Fruit fly (Drosophila melanogaster) whole organism, prepupa: ENCODE measurements around the gene stg.

Experiments used
- CG10669 ChIP-seq: fragments of 200-800 bp; sonication (Bioruptor generic); optimal IDR thresholded peaks from 3 replicates; lab custom pipeline; 2018; ENCODE audit warnings: missing biosample characterization, mild to moderate bottlenecking, missing genetic modification characterization, moderate library complexity
- CG11762 ChIP-seq: fragments of 200-800 bp; sonication (Bioruptor generic); optimal IDR thresholded peaks from 3 replicates; lab custom pipeline; 2016; ENCODE audit warnings: missing biosample characterization, missing genetic modification characterization; ENCODE audit not compliant: insufficient read depth
- CG16779 ChIP-seq: fragments of 200-800 bp; sonication (Bioruptor generic); optimal IDR thresholded peaks from 3 replicates; lab custom pipeline; 2017; ENCODE audit warnings: missing biosample characterization, mild to moderate bottlenecking, missing genetic modification characterization
- CG3032 ChIP-seq: fragments of 200-800 bp; optimal IDR thresholded peaks from 2 replicates; lab custom pipeline; 2019; ENCODE audit warnings: missing biosample characterization, mild to moderate bottlenecking, missing genetic modification characterization, moderate library complexity
- CG32006 ChIP-seq: fragments of 200-800 bp; sonication (Bioruptor generic); optimal IDR thresholded peaks from 3 replicates; lab custom pipeline; 2017; ENCODE audit warnings: missing biosample characterization, mild to moderate bottlenecking, missing genetic modification characterization
- CG3919 ChIP-seq: fragments of 200-800 bp; sonication (Bioruptor generic); optimal IDR thresholded peaks from 3 replicates; lab custom pipeline; 2016; ENCODE audit warnings: missing biosample characterization, missing genetic modification characterization
- CG4318 ChIP-seq: fragments of 200-800 bp; sonication (Bioruptor generic); optimal IDR thresholded peaks from 3 replicates; lab custom pipeline; 2017; ENCODE audit warnings: missing biosample characterization, mild to moderate bottlenecking, missing genetic modification characterization
- CG6163 ChIP-seq: fragments of 200-800 bp; sonication (Bioruptor generic); IDR thresholded peaks from 3 replicates; pipeline ENCODE4 v1.3.6; 2022; ENCODE audit warnings: missing biosample characterization, missing genetic modification characterization
- CG6808 ChIP-seq: fragments of 200-800 bp; sonication (Bioruptor generic); optimal IDR thresholded peaks from 3 replicates; lab custom pipeline; 2017; ENCODE audit warnings: missing biosample characterization, missing genetic modification characterization, mild to moderate bottlenecking, moderate library complexity, missing genetic modification reagents
- CG6854 ChIP-seq: fragments of 200-800 bp; sonication (Bioruptor generic); optimal IDR thresholded peaks from 2 replicates; lab custom pipeline; 2017; ENCODE audit warnings: missing biosample characterization, mild to moderate bottlenecking, missing genetic modification characterization
- CG8119 ChIP-seq: fragments of 200-800 bp; sonication (Bioruptor generic); IDR thresholded peaks from 3 replicates; pipeline ENCODE4 v1.3.6; 2022; ENCODE audit warnings: missing biosample characterization, missing genetic modification characterization
- CG8632 ChIP-seq: fragments of 200-800 bp; sonication (Bioruptor generic); optimal IDR thresholded peaks from 3 replicates; lab custom pipeline; 2016; ENCODE audit warnings: missing biosample characterization, missing genetic modification characterization
- Eip75B ChIP-seq: fragments of 200-800 bp; sonication (Bioruptor generic); optimal IDR thresholded peaks from 3 replicates; lab custom pipeline; 2016; ENCODE audit warnings: missing biosample characterization, missing genetic modification characterization
- Eip78C ChIP-seq: fragments of 200-800 bp; sonication (Bioruptor generic); peaks from one replicate; lab custom pipeline; 2016; ENCODE audit warnings: missing biosample characterization, missing genetic modification characterization
- Ets96B ChIP-seq: fragments of 200-800 bp; optimal IDR thresholded peaks from 2 replicates; lab custom pipeline; 2019; ENCODE audit warnings: missing biosample characterization, mild to moderate bottlenecking, missing genetic modification characterization, moderate library complexity
- Gug ChIP-seq: fragments of 200-800 bp; sonication (Bioruptor generic); IDR thresholded peaks from 2 replicates; pipeline ENCODE4 v1.3.6; 2022; ENCODE audit warnings: missing biosample characterization, missing genetic modification characterization
- Hr38 ChIP-seq: sonication (Bioruptor generic); optimal IDR thresholded peaks from 2 replicates; lab custom pipeline; 2016; ENCODE audit warnings: missing biosample characterization, missing genetic modification characterization
- Hr39 ChIP-seq: fragments of 200-800 bp; sonication (Bioruptor generic); optimal IDR thresholded peaks from 2 replicates; lab custom pipeline; 2016; ENCODE audit warnings: missing biosample characterization, missing genetic modification characterization
- Hr4 ChIP-seq: fragments of 200-800 bp; sonication (Bioruptor generic); optimal IDR thresholded peaks from 3 replicates; lab custom pipeline; 2016; ENCODE audit warnings: missing biosample characterization, missing genetic modification characterization
- Lpt ChIP-seq: fragments of 200-800 bp; sonication (Bioruptor generic); optimal IDR thresholded peaks from 3 replicates; lab custom pipeline; 2016; ENCODE audit warnings: missing biosample characterization, missing genetic modification characterization
- Smox ChIP-seq: fragments of 200-800 bp; sonication (Bioruptor generic); optimal IDR thresholded peaks from 3 replicates; lab custom pipeline; 2016; ENCODE audit warnings: missing biosample characterization, missing genetic modification characterization
- Sox15 ChIP-seq: fragments of 200-800 bp; sonication (Bioruptor generic); optimal IDR thresholded peaks from 3 replicates; lab custom pipeline; 2016; ENCODE audit warnings: missing biosample characterization, missing genetic modification characterization
- achi ChIP-seq: fragments of 200-800 bp; sonication (Bioruptor generic); optimal IDR thresholded peaks from 3 replicates; lab custom pipeline; 2016; ENCODE audit warnings: missing biosample characterization, missing genetic modification characterization
- acj6 ChIP-seq: fragments of 200-800 bp; sonication (Bioruptor generic); optimal IDR thresholded peaks from 3 replicates; lab custom pipeline; 2016; ENCODE audit warnings: missing biosample characterization, missing genetic modification characterization
- dac ChIP-seq: fragments of 200-800 bp; sonication (Bioruptor generic); optimal IDR thresholded peaks from 2 replicates; lab custom pipeline; 2017; ENCODE audit warnings: missing biosample characterization, mild to moderate bottlenecking, missing genetic modification characterization
- dsx ChIP-seq: fragments of 200-800 bp; optimal IDR thresholded peaks from 3 replicates; lab custom pipeline; 2019; ENCODE audit warnings: missing biosample characterization, mild to moderate bottlenecking, missing genetic modification characterization, moderate library complexity; ENCODE audit not compliant: poor library complexity, severe bottlenecking
- eg ChIP-seq: fragments of 200-800 bp; sonication (Bioruptor generic); IDR thresholded peaks from 3 replicates; pipeline ENCODE4 v1.3.6; 2022; ENCODE audit warnings: missing biosample characterization, missing genetic modification characterization
- esn ChIP-seq: fragments of 200-800 bp; sonication (Bioruptor generic); optimal IDR thresholded peaks from 2 replicates; lab custom pipeline; 2016; ENCODE audit warnings: missing biosample characterization, mild to moderate bottlenecking, missing genetic modification characterization, moderate library complexity
- fd59A ChIP-seq: fragments of 200-800 bp; sonication (Bioruptor generic); optimal IDR thresholded peaks from 2 replicates; lab custom pipeline; 2017; ENCODE audit warnings: missing biosample characterization, mild to moderate bottlenecking, missing genetic modification characterization, missing genetic modification reagents
- fkh ChIP-seq: fragments of 200-800 bp; sonication (Bioruptor generic); optimal IDR thresholded peaks from 3 replicates; lab custom pipeline; 2017; ENCODE audit warnings: missing biosample characterization, mild to moderate bottlenecking, missing genetic modification characterization, moderate library complexity
- net ChIP-seq: fragments of 200-800 bp; sonication (Bioruptor generic); optimal IDR thresholded peaks from 3 replicates; lab custom pipeline; 2016; ENCODE audit warnings: missing biosample characterization, missing genetic modification characterization
- pdm3 ChIP-seq: fragments of 200-800 bp; sonication (Bioruptor generic); optimal IDR thresholded peaks from 3 replicates; lab custom pipeline; 2016; ENCODE audit warnings: missing biosample characterization, missing genetic modification characterization
- spab ChIP-seq: fragments of 200-800 bp; sonication (Bioruptor generic); optimal IDR thresholded peaks from 2 replicates; lab custom pipeline; 2017; ENCODE audit warnings: missing biosample characterization, mild to moderate bottlenecking, missing genetic modification characterization, missing genetic modification reagents
- ss ChIP-seq, 2 experiments: fragments of 200-800 bp; sonication (Bioruptor generic); optimal IDR thresholded peaks; 2 replicates in 1 of 2; 3 replicates in 1 of 2; lab custom pipeline; 2017 to 2018; ENCODE audit warnings: mild to moderate bottlenecking in 2 of 2, missing biosample characterization in 2 of 2, missing genetic modification characterization in 2 of 2, moderate library complexity in 1 of 2
- svp ChIP-seq: fragments of 200-800 bp; sonication (Bioruptor generic); peaks from one replicate; lab custom pipeline; 2016; ENCODE audit warnings: missing biosample characterization, missing genetic modification characterization
- vri ChIP-seq: fragments of 200-800 bp; sonication (Bioruptor generic); optimal IDR thresholded peaks from 3 replicates; lab custom pipeline; 2016; ENCODE audit warnings: missing biosample characterization, mild to moderate bottlenecking, missing genetic modification characterization

The stg gene

DNA sequence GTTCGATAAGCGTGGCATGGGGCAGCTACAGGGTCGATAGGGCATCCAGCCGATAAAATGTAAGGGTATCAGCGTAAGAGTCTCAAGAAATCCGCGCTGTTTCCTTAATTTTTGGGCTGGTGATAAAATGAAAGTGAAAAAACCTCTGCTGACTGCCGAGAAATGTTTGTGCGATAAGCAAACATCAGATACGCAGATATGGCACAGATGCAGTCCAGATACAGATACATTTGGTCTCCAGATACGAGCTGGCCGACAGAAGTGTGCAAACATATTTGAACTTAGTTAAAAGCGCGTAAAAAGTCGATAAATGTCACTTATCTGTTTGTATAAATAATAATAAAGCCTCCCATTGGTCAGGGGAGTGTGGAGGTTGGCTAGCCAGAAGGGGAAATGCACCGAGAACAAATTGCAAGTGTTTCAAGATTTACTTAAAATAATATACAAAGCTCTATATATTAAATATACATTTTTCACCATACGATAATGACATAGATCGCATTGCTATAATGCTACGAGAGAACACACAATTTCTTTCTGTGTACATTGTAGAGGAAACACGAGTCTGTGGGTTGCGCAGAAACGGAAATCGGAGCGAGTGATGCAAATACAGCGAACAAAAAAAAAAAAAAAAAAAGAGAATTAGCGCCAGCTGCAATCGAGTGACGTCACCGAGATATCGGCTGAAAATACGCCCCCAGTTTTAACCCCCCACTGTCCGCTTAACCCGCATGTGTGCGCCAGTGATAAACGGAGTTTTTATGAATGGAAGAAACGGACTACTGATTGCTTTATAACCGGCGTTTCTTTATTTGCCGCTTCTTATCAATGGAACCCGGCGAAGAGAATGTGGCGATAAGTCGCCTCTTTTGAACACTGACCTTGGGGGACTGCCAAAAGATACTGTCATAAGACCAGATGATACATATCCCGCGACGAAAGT, 35.3 kb upstream of the stg start (continued):
- TF ChIP-seq net = peak; percentile 15
- no peak for TF ChIP-seq Hr38
- TF ChIP-seq Hr39 = no peak
- peak; percentile 63 for TF ChIP-seq CG6808 (GFP tag; lab: Kevin White, UChicago)
- peak; percentile 2 for TF ChIP-seq CG8632 (GFP tag; lab: Kevin White, UChicago)
- TF ChIP-seq dac (GFP tag; lab: Kevin White, UChicago) = no peak
- peak; percentile 74 for TF ChIP-seq CG3032 (tag; lab: Kevin White, UChicago)
- TF ChIP-seq Eip75B (GFP tag; lab: Kevin White, UChicago) = peak; percentile 50
- peak; percentile 56 for TF ChIP-seq vri
- TF ChIP-seq Gug (GFP tag; lab: Robert Waterston, UW) = peak; percentile 58; the same call in 1 of the 2 replicates
- TF ChIP-seq Hr4 = peak; percentile 36
- peak; percentile 18 for TF ChIP-seq pdm3 (GFP tag; lab: Kevin White, UChicago)
- TF ChIP-seq svp (GFP tag; lab: Kevin White, UChicago) = peak; percentile 66
- TF ChIP-seq CG4318 = no peak
- peak; percentile 68 for TF ChIP-seq spab (GFP tag; lab: Kevin White, UChicago)

DNA sequence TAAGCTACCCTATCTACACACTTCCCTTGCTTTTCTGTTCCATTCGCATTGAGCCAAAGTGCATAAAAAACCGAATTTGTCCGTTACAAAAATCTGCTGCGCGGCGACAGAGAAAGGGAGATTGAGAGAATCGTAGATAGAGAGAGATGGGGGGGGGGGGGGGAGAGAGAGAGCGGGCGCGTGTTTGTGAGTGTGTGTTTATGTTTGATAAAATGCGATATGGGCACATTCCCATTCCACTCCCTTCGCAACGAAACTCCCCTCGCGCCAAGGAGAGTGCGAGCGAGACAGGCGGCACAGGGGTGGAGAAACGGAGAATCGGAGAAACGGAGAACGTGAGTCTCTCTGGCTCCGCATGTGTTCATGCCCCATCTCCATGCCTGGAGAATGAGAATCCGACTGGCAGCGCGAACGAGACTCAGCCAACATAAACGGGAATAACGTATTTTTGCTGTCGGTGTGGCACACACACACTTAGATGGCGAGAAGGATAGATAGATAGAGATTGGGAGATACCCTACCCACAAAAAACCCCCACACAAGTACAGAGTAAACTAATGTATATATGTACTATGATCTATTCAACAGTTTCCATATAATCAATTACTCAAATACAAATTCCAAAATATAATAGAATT, 31.8 kb upstream of the stg start:
- TF ChIP-seq CG6163 (GFP tag; lab: Robert Waterston, UW) (no peak), dsx (GFP tag; lab: Kevin White, UChicago) (peak; percentile 16), Ets96B (tag; lab: Kevin White, UChicago) (no peak), CG10669 (GFP tag; lab: Kevin White, UChicago) (no peak), fkh (GFP tag; lab: Kevin White, UChicago) (peak; percentile 17), spab (GFP tag; lab: Kevin White, UChicago) (no peak), CG6808 (GFP tag; lab: Kevin White, UChicago) (no peak), esn (GFP tag; lab: Kevin White, UChicago) (no peak), CG11762 (no peak), CG8119 (GFP tag; lab: Robert Waterston, UW) (no peak), ss (GFP tag; optimal IDR thresholded peaks at IDR 0.05; lab: Kevin White, UChicago) (peak; percentile 7 to 25), acj6 (GFP tag; lab: Kevin White, UChicago) (no peak), svp (GFP tag; lab: Kevin White, UChicago) (peak; percentile 7), CG16779 (tag; lab: Kevin White, UChicago) (no peak), achi (no peak), CG3919 (no peak), Hr39 (no peak), fd59A (GFP tag; lab: Kevin White, UChicago) (no peak), Smox (GFP tag; lab: Kevin White, UChicago) (no peak), Sox15 (GFP tag; lab: Kevin White, UChicago) (no peak), eg (GFP tag; lab: Robert Waterston, UW) (no peak), Hr38 (no peak), Eip78C (GFP tag; lab: Kevin White, UChicago) (peak; percentile 7), Eip75B (GFP tag; lab: Kevin White, UChicago) (no peak), net (no peak), CG6854 (GFP tag; lab: Kevin White, UChicago) (no peak), Lpt (GFP tag; lab: Kevin White, UChicago) (peak; percentile 8), CG32006 (GFP tag; lab: Kevin White, UChicago) (peak; percentile 31)
